Fruit fly (Drosophila melanogaster): Measurements from ENCODE around the gene CG2712.

CG2712 gene

DNA sequence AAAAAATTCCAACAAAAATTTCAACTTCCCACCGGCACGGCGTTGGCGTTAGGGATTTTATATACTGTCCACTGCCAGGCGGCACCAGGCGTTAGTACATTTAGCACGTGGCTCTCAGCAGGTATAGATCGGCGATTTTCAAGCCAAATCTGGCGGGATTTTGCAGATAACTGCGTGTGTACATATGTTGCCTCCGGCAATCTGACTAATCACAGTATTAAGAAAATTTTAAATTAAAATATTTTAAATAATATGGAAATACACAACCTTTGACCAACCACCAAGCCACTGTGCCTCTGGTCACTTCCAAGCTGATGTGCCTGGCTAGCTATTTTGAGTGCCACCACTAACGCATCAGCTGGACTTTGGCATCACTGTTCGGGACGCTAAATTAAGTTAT, at the start of gene CG2712, which contains the start of gene ttm50:
CG2712 (plus strand) TSS at position 343 of the 400 bp plus-strand sequence.
ttm50 (minus strand) TSS at position 64 of the 400 bp plus-strand sequence.
- TF ChIP-seq CG8478 (optimal IDR thresholded peaks at IDR 0.05), result no peak
- no peak for TF ChIP-seq EcR (GFP tag; optimal IDR thresholded peaks at IDR 0.05)
- no peak for TF ChIP-seq pan (optimal IDR thresholded peaks at IDR 0.05)

DNA sequence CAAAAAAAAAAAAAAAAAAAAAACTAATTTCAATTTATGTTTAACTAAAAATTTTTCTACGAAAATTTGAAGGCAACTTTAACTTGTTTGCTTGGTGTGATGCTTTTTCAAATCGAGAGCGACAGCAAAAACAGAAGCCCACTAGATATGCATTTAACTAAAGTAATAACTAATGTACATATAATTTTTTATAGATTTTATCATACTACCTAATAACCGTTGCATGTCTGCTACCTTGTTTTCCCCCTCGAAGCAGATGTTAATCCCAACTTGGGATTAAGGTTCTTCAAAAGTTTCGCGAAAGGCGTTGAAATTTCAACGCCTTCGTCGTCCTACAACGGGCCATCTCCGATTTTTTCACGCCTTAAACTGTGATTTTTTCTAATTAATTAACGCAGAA, 49.4 kb upstream of the CG2712 start, which contains the start of gene CG2652:
CG2652 (minus strand) TSS at position 101 of the 400 bp plus-strand sequence.
- no peak for TF ChIP-seq pan (optimal IDR thresholded peaks at IDR 0.05)

DNA sequence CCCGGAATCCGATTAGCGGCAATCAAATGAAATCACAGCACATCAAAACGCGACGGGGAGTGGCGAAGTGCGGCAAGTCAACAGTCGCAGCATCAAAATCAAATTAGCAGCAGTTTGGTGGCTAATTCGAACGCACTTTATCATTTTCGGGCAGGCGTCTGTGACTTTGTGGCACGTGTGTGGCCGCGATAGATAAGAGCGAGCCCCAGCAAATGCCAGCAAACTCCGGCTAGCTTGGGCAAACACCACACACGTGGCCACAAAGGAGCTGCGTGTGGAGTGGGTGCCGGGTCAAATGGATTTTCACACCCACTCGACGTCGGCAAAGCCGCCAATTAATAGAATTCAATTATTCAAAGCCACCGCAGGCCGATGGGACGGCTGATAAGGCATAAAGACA, 48.3 kb upstream of the CG2712 start:
- no peak for TF ChIP-seq psq (optimal IDR thresholded peaks at IDR 0.05)
- no peak for TF ChIP-seq EcR (GFP tag; optimal IDR thresholded peaks at IDR 0.05)
- TF ChIP-seq Dll (optimal IDR thresholded peaks at IDR 0.05), result no peak
- TF ChIP-seq CG8478 (optimal IDR thresholded peaks at IDR 0.05), result no peak
- no peak for TF ChIP-seq pan (optimal IDR thresholded peaks at IDR 0.05)
- no peak for TF ChIP-seq usp (GFP tag; optimal IDR thresholded peaks at IDR 0.05)

DNA sequence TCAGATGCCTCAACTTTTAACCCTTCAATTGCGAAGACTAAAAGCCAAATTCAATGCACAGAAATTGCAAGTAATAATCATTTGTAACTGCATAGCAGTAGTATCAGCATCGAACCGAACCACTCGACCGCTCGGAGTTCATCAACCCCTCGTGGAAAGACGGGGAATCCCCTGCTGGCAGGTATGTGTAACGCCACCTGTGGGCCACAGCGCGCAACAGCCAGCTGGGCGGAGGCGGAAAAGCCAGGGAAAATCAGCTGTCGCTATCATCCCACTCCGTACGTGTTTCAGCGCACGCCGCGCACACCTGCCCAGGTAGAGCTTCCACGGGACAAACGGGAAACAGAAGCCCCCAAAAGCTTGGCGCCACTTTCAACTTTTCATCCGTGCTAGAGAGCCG, 47.8 kb upstream of the CG2712 start:
- TF ChIP-seq Dll (optimal IDR thresholded peaks at IDR 0.05), result no peak
- TF ChIP-seq psq (optimal IDR thresholded peaks at IDR 0.05), result no peak
- no peak for TF ChIP-seq CG8478 (optimal IDR thresholded peaks at IDR 0.05)
- no peak for TF ChIP-seq EcR (GFP tag; optimal IDR thresholded peaks at IDR 0.05)
- TF ChIP-seq usp (GFP tag; optimal IDR thresholded peaks at IDR 0.05), result no peak
- no peak for TF ChIP-seq pan (optimal IDR thresholded peaks at IDR 0.05)

DNA sequence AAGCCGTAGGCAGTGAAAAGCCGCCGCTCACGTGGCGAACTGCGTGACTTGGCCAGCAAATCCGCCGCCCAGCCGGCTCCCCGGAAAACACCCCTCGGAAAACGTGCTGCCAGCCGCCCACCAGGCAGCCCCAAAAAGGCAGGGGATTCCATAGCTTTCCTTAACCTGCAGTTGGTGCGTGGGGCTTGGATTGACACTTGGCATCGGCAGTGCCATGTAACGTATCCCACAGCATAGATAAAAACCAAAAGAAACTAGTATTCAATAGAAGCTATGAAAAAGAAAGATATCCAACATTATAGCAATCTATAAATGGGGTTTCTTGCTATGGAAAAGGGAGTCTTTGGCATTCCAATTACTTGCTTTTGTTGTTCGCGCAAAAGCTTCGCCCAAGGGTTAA, 47.2 kb upstream of the CG2712 start:
- no peak for TF ChIP-seq psq (optimal IDR thresholded peaks at IDR 0.05)
- no peak for TF ChIP-seq CG8478 (optimal IDR thresholded peaks at IDR 0.05)
- TF ChIP-seq pan (optimal IDR thresholded peaks at IDR 0.05), result no peak
- TF ChIP-seq EcR (GFP tag; optimal IDR thresholded peaks at IDR 0.05), result no peak
- TF ChIP-seq Dll (optimal IDR thresholded peaks at IDR 0.05), result no peak
- no peak for TF ChIP-seq usp (GFP tag; optimal IDR thresholded peaks at IDR 0.05)

DNA sequence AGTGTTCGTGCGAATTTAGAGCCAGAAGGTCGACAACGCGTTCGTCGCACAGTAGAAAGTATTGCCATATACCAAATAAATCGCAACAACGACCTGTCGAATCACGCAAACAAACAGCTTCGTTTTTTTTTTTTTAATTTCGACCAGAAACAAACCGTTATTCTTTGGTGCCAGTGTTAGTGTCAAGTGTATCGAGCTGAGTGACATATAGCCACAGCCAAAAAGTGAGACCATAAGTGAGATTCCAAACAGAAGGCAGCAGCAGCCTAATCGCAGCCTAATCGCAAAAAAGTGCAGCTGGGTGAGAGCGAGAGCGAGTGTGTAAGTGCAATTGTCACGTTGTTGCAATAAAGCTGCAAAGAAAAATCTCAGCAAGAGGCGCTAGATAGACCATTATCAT, 46.7 kb upstream of the CG2712 start, which contains the start of gene per:
per (plus strand) TSS at position 1 of the 400 bp plus-strand sequence.
- no peak for TF ChIP-seq Dll (optimal IDR thresholded peaks at IDR 0.05)
- no peak for TF ChIP-seq psq (optimal IDR thresholded peaks at IDR 0.05)
- TF ChIP-seq pan (optimal IDR thresholded peaks at IDR 0.05), result no peak
- no peak for TF ChIP-seq CG8478 (optimal IDR thresholded peaks at IDR 0.05)
- no peak for TF ChIP-seq usp (GFP tag; optimal IDR thresholded peaks at IDR 0.05)
- no peak for TF ChIP-seq EcR (GFP tag; optimal IDR thresholded peaks at IDR 0.05)

DNA sequence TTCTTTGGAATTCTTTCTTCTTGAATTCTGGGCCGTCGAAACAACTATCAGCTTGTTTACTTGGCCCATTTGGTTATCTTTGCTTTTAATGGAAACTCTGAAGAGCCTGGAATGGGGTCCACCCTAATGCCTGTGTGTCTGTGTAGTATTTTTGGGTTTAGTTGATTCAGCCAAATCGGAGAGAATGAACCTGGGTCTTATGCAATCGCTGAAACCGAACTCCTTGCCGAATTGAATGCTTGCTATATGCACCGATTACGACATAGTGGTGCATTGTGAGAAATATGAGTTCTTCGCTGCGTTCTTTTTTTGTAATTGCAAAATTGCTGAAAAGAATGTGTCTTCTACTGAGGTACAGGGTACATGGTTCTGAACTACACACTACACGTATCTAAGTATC, 45.3 kb upstream of the CG2712 start:
- no peak for TF ChIP-seq EcR (GFP tag; optimal IDR thresholded peaks at IDR 0.05)
- no peak for TF ChIP-seq usp (GFP tag; optimal IDR thresholded peaks at IDR 0.05)
- TF ChIP-seq CG8478 (optimal IDR thresholded peaks at IDR 0.05), result no peak
- TF ChIP-seq pan (optimal IDR thresholded peaks at IDR 0.05), result no peak
- no peak for TF ChIP-seq psq (optimal IDR thresholded peaks at IDR 0.05)
- no peak for TF ChIP-seq Dll (optimal IDR thresholded peaks at IDR 0.05)

DNA sequence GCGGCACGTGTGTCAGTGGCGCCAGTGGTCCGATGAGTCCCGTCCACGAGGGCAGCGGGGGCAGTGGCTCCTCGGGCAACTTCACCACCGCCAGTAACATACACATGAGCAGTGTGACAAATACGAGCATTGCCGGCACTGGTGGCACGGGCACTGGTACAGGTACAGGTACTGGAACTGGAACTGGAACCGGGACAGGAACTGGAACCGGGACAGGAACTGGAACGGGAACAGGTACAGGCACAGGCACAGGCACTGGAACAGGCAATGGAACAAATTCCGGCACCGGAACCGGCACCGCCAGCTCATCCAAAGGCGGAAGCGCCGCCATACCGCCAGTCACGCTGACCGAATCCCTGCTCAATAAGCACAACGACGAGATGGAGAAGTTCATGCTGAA, 41.9 kb upstream of the CG2712 start:
- TF ChIP-seq psq (optimal IDR thresholded peaks at IDR 0.05), result no peak
- TF ChIP-seq EcR (GFP tag; optimal IDR thresholded peaks at IDR 0.05), result no peak
- no peak for TF ChIP-seq pan (optimal IDR thresholded peaks at IDR 0.05)
- TF ChIP-seq usp (GFP tag; optimal IDR thresholded peaks at IDR 0.05), result no peak
- TF ChIP-seq Dll (optimal IDR thresholded peaks at IDR 0.05), result no peak
- TF ChIP-seq CG8478 (optimal IDR thresholded peaks at IDR 0.05), result no peak

DNA sequence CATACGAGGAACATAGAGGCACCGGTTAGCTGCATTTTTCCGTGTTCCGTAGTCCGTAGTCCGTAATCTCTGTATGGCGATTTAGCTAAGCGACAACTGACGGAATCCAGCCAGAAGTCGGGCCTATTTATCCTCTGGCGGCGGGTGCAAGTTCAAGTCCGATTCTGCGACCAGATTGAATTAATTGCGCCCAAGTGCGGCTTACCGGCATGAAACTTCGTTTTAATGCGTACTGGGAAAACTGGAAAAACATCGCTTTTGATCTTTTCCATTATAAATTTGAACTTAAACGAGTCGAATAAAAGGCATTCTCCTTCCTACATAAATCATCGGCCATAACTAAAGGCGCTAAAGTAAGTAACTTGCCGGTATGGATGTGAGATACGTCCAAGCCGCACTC, 38.5 kb upstream of the CG2712 start, which contains the start of gene dyw:
dyw (minus strand) TSS at position 101 of the 400 bp plus-strand sequence.
- no peak for TF ChIP-seq Dll (optimal IDR thresholded peaks at IDR 0.05)
- no peak for TF ChIP-seq CG8478 (optimal IDR thresholded peaks at IDR 0.05)
- TF ChIP-seq usp (GFP tag; optimal IDR thresholded peaks at IDR 0.05), result no peak
- no peak for TF ChIP-seq EcR (GFP tag; optimal IDR thresholded peaks at IDR 0.05)
- TF ChIP-seq pan (optimal IDR thresholded peaks at IDR 0.05), result no peak
- TF ChIP-seq psq (optimal IDR thresholded peaks at IDR 0.05), result no peak

DNA sequence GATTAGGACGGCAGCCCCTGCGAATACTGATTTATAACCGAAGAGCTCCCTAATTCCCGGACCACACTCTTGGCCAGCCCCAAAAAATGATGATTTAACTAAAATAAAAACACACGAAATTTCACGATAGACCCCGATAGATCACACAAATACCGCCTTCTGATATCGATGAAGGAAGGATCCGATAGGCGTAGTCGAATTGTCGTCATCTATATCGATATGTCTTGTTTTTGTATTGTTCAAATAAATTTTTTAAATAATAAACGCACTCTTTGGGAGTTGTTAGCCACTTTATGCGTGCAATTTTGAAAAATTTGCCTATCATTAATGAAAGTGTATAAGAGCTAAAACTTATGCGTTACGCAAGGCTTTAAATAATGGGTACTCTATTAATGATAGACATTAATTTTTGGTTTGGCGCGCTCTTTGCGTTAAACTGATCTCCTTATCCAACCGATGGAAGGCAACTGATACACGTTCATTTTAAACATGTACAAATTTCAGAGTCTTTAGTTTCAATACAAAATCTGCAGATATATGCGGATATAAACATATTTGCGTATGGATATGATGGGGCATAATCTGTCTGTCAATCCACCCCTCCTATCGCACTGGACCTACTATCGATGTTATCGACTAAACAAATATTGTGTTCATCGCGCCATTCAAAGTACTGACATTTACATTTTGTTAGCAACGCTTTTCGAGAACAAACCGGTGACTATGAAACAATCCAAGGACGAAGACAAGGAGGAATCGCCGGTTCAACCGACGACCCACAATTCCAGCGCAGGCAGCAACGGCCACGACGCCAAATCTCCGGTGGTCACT, 34.0 kb upstream of the CG2712 start, which contains the start of the genes Spg7 and Lint-O:
Spg7 (minus strand) TSS at position 148 of the 831 bp plus-strand sequence.
Lint-O (plus strand) TSS at position 638 of the 831 bp plus-strand sequence.
- TF ChIP-seq pan (optimal IDR thresholded peaks at IDR 0.05) (no peak), EcR (GFP tag; optimal IDR thresholded peaks at IDR 0.05) (no peak), Dll (optimal IDR thresholded peaks at IDR 0.05) (no peak), CG8478 (optimal IDR thresholded peaks at IDR 0.05) (no peak), usp (GFP tag; optimal IDR thresholded peaks at IDR 0.05) (no peak), psq (optimal IDR thresholded peaks at IDR 0.05) (no peak)

DNA sequence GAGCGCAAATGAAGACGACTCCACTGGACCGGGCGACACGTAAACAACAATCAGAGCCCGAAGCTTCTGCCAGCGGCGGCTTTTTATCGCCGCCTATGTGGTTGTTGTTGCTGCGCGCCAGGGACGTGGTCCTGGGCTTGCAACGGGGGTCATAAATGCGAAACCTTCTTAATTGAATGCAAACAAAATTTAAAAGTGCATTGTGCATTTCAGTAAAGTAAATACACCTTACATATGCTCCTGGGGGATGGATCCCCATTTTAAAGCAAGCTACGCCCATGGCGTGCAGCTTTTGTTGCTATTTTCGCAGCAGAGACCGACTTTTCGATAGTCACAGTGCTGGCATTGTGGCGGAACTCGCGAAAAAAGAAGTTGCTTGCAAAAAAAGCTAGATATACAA, 28.6 kb upstream of the CG2712 start, which contains the start of gene Ugalt:
Ugalt (minus strand) TSS at position 160 of the 400 bp plus-strand sequence.
- TF ChIP-seq usp (GFP tag; optimal IDR thresholded peaks at IDR 0.05) (no peak), Dll (optimal IDR thresholded peaks at IDR 0.05) (no peak)

DNA sequence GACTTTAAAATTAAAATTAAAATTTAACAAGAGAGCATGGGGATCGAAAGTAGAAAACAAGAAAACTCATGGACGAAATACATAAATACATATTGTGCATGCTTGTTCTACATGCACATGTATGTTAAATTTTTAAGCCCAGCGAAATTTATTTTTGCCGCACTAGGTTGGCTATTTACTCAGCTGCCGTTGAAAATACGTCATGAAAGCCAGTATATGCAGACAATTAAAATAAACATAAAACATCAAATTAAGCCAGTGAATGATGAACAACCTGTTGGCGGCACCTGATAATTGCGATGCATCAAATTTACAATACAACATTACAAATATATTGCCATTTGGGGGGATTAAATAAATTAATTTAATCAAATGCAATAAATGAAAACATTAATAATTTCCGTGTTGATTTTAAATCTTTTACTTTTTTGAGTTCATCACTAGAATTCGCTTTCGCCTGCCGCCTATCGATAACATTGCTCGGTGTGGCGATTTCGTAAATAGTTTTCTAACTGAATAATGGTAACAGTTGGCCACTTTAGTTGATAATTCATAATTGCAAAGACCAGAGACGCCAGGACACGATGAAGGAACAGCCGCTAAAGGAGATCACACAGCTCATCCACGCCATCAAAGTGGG, 28.0 kb upstream of the CG2712 start, which contains the start of gene eIF2Bbeta:
eIF2Bbeta (plus strand) TSS at position 438 of the 640 bp plus-strand sequence.
- no peak for TF ChIP-seq Dll (optimal IDR thresholded peaks at IDR 0.05)
- TF ChIP-seq pan (optimal IDR thresholded peaks at IDR 0.05), result no peak
- no peak for TF ChIP-seq usp (GFP tag; optimal IDR thresholded peaks at IDR 0.05)
- no peak for TF ChIP-seq psq (optimal IDR thresholded peaks at IDR 0.05)
- no peak for TF ChIP-seq CG8478 (optimal IDR thresholded peaks at IDR 0.05)
- no peak for TF ChIP-seq EcR (GFP tag; optimal IDR thresholded peaks at IDR 0.05)
